Worm (Caenorhabditis elegans): ENCODE results near the gene twk-23.

twk-23 gene

ce11 chrX:13774144-13774543 lies 49.2 kb downstream of the twk-23 start:
- TF ChIP-seq elt-2 (tag; optimal IDR thresholded peaks at IDR 0.05) (peak; percentile 45), ceh-82 (tag; optimal IDR thresholded peaks at IDR 0.05) (no peak), lin-35 (GFP tag; optimal IDR thresholded peaks at IDR 0.05) (peak in 1 of 2 experiments; percentile 5)

DNA sequence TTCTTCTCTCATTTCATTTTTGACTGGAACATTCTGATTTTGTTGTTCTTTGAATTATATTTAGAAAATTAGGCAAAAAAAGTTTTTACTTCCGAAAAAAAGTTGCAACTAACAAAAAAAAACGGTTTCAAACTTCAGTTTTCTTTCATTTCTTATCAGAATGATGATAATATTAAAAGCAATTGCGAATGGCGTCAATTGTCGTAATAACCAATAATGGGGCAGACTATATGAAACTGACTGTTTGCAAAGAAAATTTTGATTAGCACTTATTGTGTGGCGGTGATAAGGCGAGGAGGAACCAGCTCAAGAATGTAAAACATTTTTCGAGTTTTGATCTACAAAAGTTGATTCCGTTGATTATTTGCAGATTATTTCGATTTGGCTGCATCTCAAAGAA lies 50.6 kb downstream of the twk-23 start:
- TF ChIP-seq irx-1 (tag; optimal IDR thresholded peaks at IDR 0.05) (no peak), lin-35 (GFP tag; optimal IDR thresholded peaks at IDR 0.05) (peak in 1 of 2 experiments; percentile 14), vab-15 (tag; optimal IDR thresholded peaks at IDR 0.05) (no peak), ztf-11 (tag; optimal IDR thresholded peaks at IDR 0.05) (no peak), unc-30 (tag; optimal IDR thresholded peaks at IDR 0.05) (no peak), nhr-20 (tag; optimal IDR thresholded peaks at IDR 0.05) (peak; percentile 9), ceh-82 (tag; optimal IDR thresholded peaks at IDR 0.05) (no peak), fkh-10 (GFP tag; optimal IDR thresholded peaks at IDR 0.05) (no peak), blmp-1 (tag; optimal IDR thresholded peaks at IDR 0.05) (no peak), snpc-4 (tag; optimal IDR thresholded peaks at IDR 0.05) (no peak), aly-2 (tag; optimal IDR thresholded peaks at IDR 0.05) (no peak), tlp-1 (tag; optimal IDR thresholded peaks at IDR 0.05) (no peak), lin-14 (GFP tag; optimal IDR thresholded peaks at IDR 0.05) (peak; percentile 28), ces-1 (GFP tag; optimal IDR thresholded peaks at IDR 0.05) (no peak), pqm-1 (tag; optimal IDR thresholded peaks at IDR 0.05) (no peak), lir-3 (tag; optimal IDR thresholded peaks at IDR 0.05; ENCODE audit: poor library complexity) (no peak), mab-9 (GFP tag; IDR thresholded peaks at IDR 0.05) (no peak), hlh-4 (tag; optimal IDR thresholded peaks at IDR 0.05) (no peak), nhr-84 (tag; optimal IDR thresholded peaks at IDR 0.05) (no peak), jun-1 (tag; optimal IDR thresholded peaks at IDR 0.05) (no peak), nhr-12 (tag; optimal IDR thresholded peaks at IDR 0.05) (no peak), C34B4.2 (tag; optimal IDR thresholded peaks at IDR 0.05) (no peak), lsy-2 (tag; optimal IDR thresholded peaks at IDR 0.05) (no peak), hpl-2 (GFP tag; optimal IDR thresholded peaks at IDR 0.05) (no peak), ets-5 (GFP tag; IDR thresholded peaks at IDR 0.05) (no peak), elt-3 (tag; optimal IDR thresholded peaks at IDR 0.05) (no peak), ceh-8 (GFP tag; optimal IDR thresholded peaks at IDR 0.05) (no peak), aha-1 (tag; optimal IDR thresholded peaks at IDR 0.05) (no peak), unc-62 (GFP tag; optimal IDR thresholded peaks at IDR 0.05) (no peak), sup-37 (GFP tag; optimal IDR thresholded peaks at IDR 0.05) (no peak), fkh-8 (tag; optimal IDR thresholded peaks at IDR 0.05) (no peak), pax-3 (tag; optimal IDR thresholded peaks at IDR 0.05) (no peak), nhr-85 (tag) (peak; percentile 71), snu-23 (GFP tag; optimal IDR thresholded peaks at IDR 0.05) (no peak), lin-15B (tag; optimal IDR thresholded peaks at IDR 0.05) (no peak), ceh-63 (GFP tag; optimal IDR thresholded peaks at IDR 0.05) (no peak), hlh-17 (GFP tag; optimal IDR thresholded peaks at IDR 0.05; ENCODE audit: borderline replicate concordance) (no peak), alr-1 (tag; optimal IDR thresholded peaks at IDR 0.05; ENCODE audit: borderline replicate concordance) (no peak), dsc-1 (tag; optimal IDR thresholded peaks at IDR 0.05) (no peak), pag-3 (tag; optimal IDR thresholded peaks at IDR 0.05; ENCODE audit: borderline replicate concordance, insufficient read depth) (no peak), C04F5.9 (tag; optimal IDR thresholded peaks at IDR 0.05) (no peak), nhr-71 (tag; optimal IDR thresholded peaks at IDR 0.05) (peak; percentile 7), efl-3 (GFP tag; optimal IDR thresholded peaks at IDR 0.05) (no peak), lin-13 (GFP tag; optimal IDR thresholded peaks at IDR 0.05) (no peak), egl-13 (tag; optimal IDR thresholded peaks at IDR 0.05) (no peak), F16B12.6 (tag; optimal IDR thresholded peaks at IDR 0.05) (no peak), ceh-88 (GFP tag; IDR thresholded peaks at IDR 0.05) (no peak), nhr-76 (tag; optimal IDR thresholded peaks at IDR 0.05) (no peak), Y116A8C.19 (tag; optimal IDR thresholded peaks at IDR 0.05; ENCODE audit: borderline replicate concordance) (no peak), elt-2 (tag; optimal IDR thresholded peaks at IDR 0.05) (peak; percentile 77)

Measured in whole organism, L1 larva.